Worm (Caenorhabditis elegans): ENCODE measurements around the gene fbxa-142.

The fbxa-142 gene

ce11 chrV:16132705-16133104 lies 1.6 kb upstream of the fbxa-142 start, which contains the start of gene fbxa-144:
Gene fbxa-144, minus strand, starts transcription at chrV:16132805.
- TF ChIP-seq F26F4.8 (GFP tag; conservative IDR thresholded peaks at IDR 0.05) (no peak), nhr-102 (tag; optimal IDR thresholded peaks at IDR 0.05) (no peak), nhr-42 (GFP tag; IDR thresholded peaks at IDR 0.05) (no peak), mes-2 (tag; optimal IDR thresholded peaks at IDR 0.05; ENCODE audit: poor library complexity, severe bottlenecking) (no peak), daf-16 (GFP tag; optimal IDR thresholded peaks at IDR 0.05) (no peak), daf-16 (tag; optimal IDR thresholded peaks at IDR 0.05) (no peak), lim-7 (GFP tag; IDR thresholded peaks at IDR 0.05) (no peak), nhr-48 (tag; optimal IDR thresholded peaks at IDR 0.05) (no peak), zfp-2 (tag; optimal IDR thresholded peaks at IDR 0.05) (no peak), lin-13 (GFP tag; optimal IDR thresholded peaks at IDR 0.05) (no peak), fkh-10 (GFP tag; optimal IDR thresholded peaks at IDR 0.05) (no peak), hmg-1.1 (GFP tag; IDR thresholded peaks at IDR 0.05) (no peak), fos-1 (tag; optimal IDR thresholded peaks at IDR 0.05) (no peak), spr-3 (GFP tag; optimal IDR thresholded peaks at IDR 0.05) (no peak), nhr-25 (tag; optimal IDR thresholded peaks at IDR 0.05; ENCODE audit: borderline replicate concordance, insufficient read depth) (no peak), lin-1 (GFP tag; IDR thresholded peaks at IDR 0.05) (no peak)

DNA sequence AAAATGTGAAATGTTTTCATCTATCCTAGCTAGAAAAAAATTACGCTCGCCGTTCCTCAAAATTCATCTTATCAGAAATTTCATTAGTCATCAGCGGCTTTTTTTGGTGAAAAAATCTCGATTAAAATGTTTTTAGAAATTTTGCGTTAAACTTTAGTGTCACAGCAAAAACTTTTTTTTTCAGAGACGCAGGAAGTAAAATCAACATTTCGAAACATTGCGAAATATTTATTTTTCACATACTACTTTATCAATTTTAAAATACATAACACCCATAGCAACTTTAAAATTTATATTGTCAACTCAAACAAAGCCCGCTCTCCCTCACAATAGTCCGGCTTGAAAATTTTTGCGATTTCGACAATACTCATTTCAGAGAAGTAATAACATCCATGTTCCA lies 1.1 kb upstream of the fbxa-142 start:
- no peak for TF ChIP-seq zfp-2 (tag; optimal IDR thresholded peaks at IDR 0.05)
- peak in 1 of 2 experiments; percentile 7 for TF ChIP-seq unc-62 (GFP tag; optimal IDR thresholded peaks at IDR 0.05 in 1 of 2)
- TF ChIP-seq unc-62 (tag; optimal IDR thresholded peaks at IDR 0.05) = no peak
- TF ChIP-seq hmg-1.1 (GFP tag; IDR thresholded peaks at IDR 0.05) = no peak

ce11 chrV:16129116-16129515 lies 2.0 kb downstream of the fbxa-142 start:
- TF ChIP-seq rbr-2 (tag; optimal IDR thresholded peaks at IDR 0.05) = no peak
- TF ChIP-seq mes-2 (tag; optimal IDR thresholded peaks at IDR 0.05; ENCODE audit: poor library complexity, severe bottlenecking) = no peak
- no peak for TF ChIP-seq nhr-42 (GFP tag; IDR thresholded peaks at IDR 0.05)
- no peak for TF ChIP-seq nhr-76 (tag; optimal IDR thresholded peaks at IDR 0.05)
- TF ChIP-seq hif-1 (tag; optimal IDR thresholded peaks at IDR 0.05) = no peak
- TF ChIP-seq ztf-11 (tag; optimal IDR thresholded peaks at IDR 0.05) = no peak
- no peak for TF ChIP-seq nhr-77 (tag; optimal IDR thresholded peaks at IDR 0.05)
- no peak for TF ChIP-seq T26A8.4 (GFP tag; IDR thresholded peaks at IDR 0.05)
- no peak for TF ChIP-seq mxl-3 (GFP tag; optimal IDR thresholded peaks at IDR 0.05)
- TF ChIP-seq ctbp-1 (GFP tag; IDR thresholded peaks at IDR 0.05) = no peak
- no peak for TF ChIP-seq nhr-28 (tag; optimal IDR thresholded peaks at IDR 0.05)
- TF ChIP-seq pqm-1 (tag; optimal IDR thresholded peaks at IDR 0.05) = peak; percentile 78
- TF ChIP-seq daf-16 (GFP tag; optimal IDR thresholded peaks at IDR 0.05) = no peak
- peak; percentile 38 for TF ChIP-seq daf-16 (tag; optimal IDR thresholded peaks at IDR 0.05)
- TF ChIP-seq skn-1 (tag; optimal IDR thresholded peaks at IDR 0.05) = no peak
- no peak for TF ChIP-seq spr-1 (tag; optimal IDR thresholded peaks at IDR 0.05)
- TF ChIP-seq dve-1 (tag; optimal IDR thresholded peaks at IDR 0.05; ENCODE audit: insufficient read depth) = peak; percentile 38
- no peak for TF ChIP-seq lsy-2 (tag; optimal IDR thresholded peaks at IDR 0.05)
- no peak for TF ChIP-seq D1046.2 (GFP tag; IDR thresholded peaks at IDR 0.05)
- TF ChIP-seq egl-43 (GFP tag; IDR thresholded peaks at IDR 0.05) = no peak
- TF ChIP-seq nhr-111 (GFP tag; optimal IDR thresholded peaks at IDR 0.05) = no peak
- TF ChIP-seq duxl-1 (tag; optimal IDR thresholded peaks at IDR 0.05; ENCODE audit: poor library complexity) = no peak
- no peak for TF ChIP-seq nhr-102 (tag; optimal IDR thresholded peaks at IDR 0.05)
- no peak for TF ChIP-seq dmd-6 (GFP tag; IDR thresholded peaks at IDR 0.05)
- no peak for TF ChIP-seq fkh-10 (GFP tag; optimal IDR thresholded peaks at IDR 0.05)
- no peak for TF ChIP-seq unc-39 (tag; optimal IDR thresholded peaks at IDR 0.05)
